Worm (Caenorhabditis elegans): Measurements from ENCODE around the gene F19C6.5.

F19C6.5 gene

ce11 chrX:9987166-9987565 lies 2.4 kb upstream of the F19C6.5 start:
- TF ChIP-seq ZK185.1 (tag; optimal IDR thresholded peaks at IDR 0.05; ENCODE audit: poor library complexity, severe bottlenecking), result no peak
- TF ChIP-seq rec-8 (tag; optimal IDR thresholded peaks at IDR 0.05), result no peak
- TF ChIP-seq gei-17 (GFP tag; optimal IDR thresholded peaks at IDR 0.05), result no peak
- TF ChIP-seq aptf-2 (GFP tag; conservative IDR thresholded peaks at IDR 0.05), result no peak
- TF ChIP-seq sea-2 (GFP tag; IDR thresholded peaks at IDR 0.05), result no peak
- no peak for TF ChIP-seq F57A8.1 (GFP tag; optimal IDR thresholded peaks at IDR 0.05)
- TF ChIP-seq ccch-3 (GFP tag; optimal IDR thresholded peaks at IDR 0.05), result no peak
- TF ChIP-seq nhr-120 (GFP tag; IDR thresholded peaks at IDR 0.05), result no peak
- no peak for TF ChIP-seq T07F8.4 (tag; optimal IDR thresholded peaks at IDR 0.05)
- no peak for TF ChIP-seq mcd-1 (GFP tag; IDR thresholded peaks at IDR 0.05)
- no peak for TF ChIP-seq lin-54 (GFP tag; optimal IDR thresholded peaks at IDR 0.05)
- TF ChIP-seq tbp1 (GFP tag; optimal IDR thresholded peaks at IDR 0.05), result no peak
- no peak for TF ChIP-seq him-1 (tag; optimal IDR thresholded peaks at IDR 0.05)
- no peak for TF ChIP-seq dpl-1 (GFP tag; optimal IDR thresholded peaks at IDR 0.05)
- TF ChIP-seq lir-1 (GFP tag; conservative IDR thresholded peaks at IDR 0.05), result no peak
- no peak for TF ChIP-seq snpc-1.3 (tag; optimal IDR thresholded peaks at IDR 0.05; ENCODE audit: insufficient read depth)
- TF ChIP-seq die-1 (tag; optimal IDR thresholded peaks at IDR 0.05), result no peak

DNA sequence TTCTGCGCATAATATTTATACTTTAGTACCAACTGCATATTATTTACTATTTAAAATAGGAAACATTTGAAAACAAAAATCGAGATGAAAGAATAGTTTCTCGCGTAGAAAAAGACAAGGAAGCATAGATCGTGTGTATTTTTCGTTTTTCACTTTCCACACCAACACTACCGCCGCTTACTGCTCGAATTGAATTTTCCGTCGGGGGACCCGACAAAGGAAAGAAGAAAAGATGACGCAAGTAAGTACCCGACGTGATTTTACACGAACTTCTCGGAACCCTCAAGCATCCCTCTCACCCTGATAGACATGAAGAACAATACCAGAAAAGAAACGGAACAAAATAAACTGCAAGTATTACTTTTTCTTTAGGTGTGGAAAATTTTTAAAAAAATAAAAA lies 3.5 kb downstream of the F19C6.5 start:
- no peak for TF ChIP-seq K11D2.4 (GFP tag; IDR thresholded peaks at IDR 0.05)
- no peak for TF ChIP-seq Y56A3A.18 (GFP tag; IDR thresholded peaks at IDR 0.05)
- no peak for TF ChIP-seq lin-35 (GFP tag; optimal IDR thresholded peaks at IDR 0.05)
- no peak for TF ChIP-seq lsy-27 (tag; optimal IDR thresholded peaks at IDR 0.05; ENCODE audit: borderline replicate concordance, insufficient read depth)
- TF ChIP-seq ceh-100 (GFP tag; IDR thresholded peaks at IDR 0.05), result no peak
- no peak for TF ChIP-seq xnd-1 (tag; optimal IDR thresholded peaks at IDR 0.05)
- no peak for TF ChIP-seq lin-54 (GFP tag; optimal IDR thresholded peaks at IDR 0.05)
- no peak for TF ChIP-seq lin-26 (GFP tag; IDR thresholded peaks at IDR 0.05)

- no peak for TF ChIP-seq F57A8.1 (GFP tag; optimal IDR thresholded peaks at IDR 0.05)
- TF ChIP-seq ceh-27 (GFP tag; optimal IDR thresholded peaks at IDR 0.05), result no peak
- TF ChIP-seq Y53G8AR.9 (GFP tag; conservative IDR thresholded peaks at IDR 0.05), result no peak
- no peak for TF ChIP-seq ztf-3 (GFP tag; optimal IDR thresholded peaks at IDR 0.05)
- TF ChIP-seq C06A6.2 (GFP tag; conservative IDR thresholded peaks at IDR 0.05), result no peak
- TF ChIP-seq cebp-2 (GFP tag; IDR thresholded peaks at IDR 0.05), result no peak
- TF ChIP-seq nfyb-1 (GFP tag; IDR thresholded peaks at IDR 0.05), result no peak
- TF ChIP-seq bed-1 (GFP tag; IDR thresholded peaks at IDR 0.05), result no peak
- no peak for TF ChIP-seq ama-1 (optimal IDR thresholded peaks at IDR 0.05)
- no peak for TF ChIP-seq ama-1 (GFP tag; optimal IDR thresholded peaks at IDR 0.05)
- TF ChIP-seq egrh-3 (GFP tag; IDR thresholded peaks at IDR 0.05), result no peak
- TF ChIP-seq lin-54 (GFP tag; optimal IDR thresholded peaks at IDR 0.05), result no peak
- TF ChIP-seq ztf-26 (tag; optimal IDR thresholded peaks at IDR 0.05), result no peak
- TF ChIP-seq nfya-2 (GFP tag; IDR thresholded peaks at IDR 0.05), result no peak
- TF ChIP-seq dpff-1 (tag; optimal IDR thresholded peaks at IDR 0.05), result no peak
- no peak for TF ChIP-seq ztf-28 (GFP tag; IDR thresholded peaks at IDR 0.05)
- no peak for TF ChIP-seq K12H6.12 (tag; optimal IDR thresholded peaks at IDR 0.05)
- TF ChIP-seq zfh-2 (GFP tag; conservative IDR thresholded peaks at IDR 0.05), result no peak
Observed at ce11 chrX:9976206-9976605, 8.5 kb downstream of the F19C6.5 start, which contains the start of gene mgl-1. Gene mgl-1 (minus strand): TSS chrX:9976306.
